Worm (Caenorhabditis elegans) whole organism, L4/young adult: ENCODE measurements around the gene Y39A1A.27.

ENCODE experiments used
- W03F9.2 ChIP-seq: fragments of 150-350 bp; optimal IDR thresholded peaks from 2 replicates; lab custom pipeline; 2014; ENCODE audit warnings: missing biosample characterization, missing genetic modification characterization
- dao-5 ChIP-seq: sonication (generic microtip); optimal IDR thresholded peaks from 2 replicates; lab custom pipeline; 2016; ENCODE audit warnings: missing genotype, missing genetic modification characterization, moderate library complexity, missing compliant biosample characterization
- him-1 ChIP-seq: sonication (generic microtip); optimal IDR thresholded peaks from 2 replicates; lab custom pipeline; 2016; ENCODE audit warnings: missing genotype, missing genetic modification reagents, missing genetic modification characterization, missing compliant biosample characterization

The Y39A1A.27 gene

ce11 chrIII:10646094-10646493 lies 7.3 kb downstream of the Y39A1A.27 start, which contains the start of gene orc-4:
Gene orc-4 (plus strand): TSS chrIII:10646170.
- TF ChIP-seq dao-5 (no peak), W03F9.2 (no peak), him-1 (no peak)

ce11 chrIII:10649219-10649618 lies 10.4 kb downstream of the Y39A1A.27 start, which contains the start of gene emg-1:
Gene emg-1 (plus strand): TSS chrIII:10649519.
- TF ChIP-seq dao-5 (no peak), W03F9.2 (no peak), him-1 (no peak)

- TF ChIP-seq W03F9.2 (no peak), dao-5 (no peak), him-1 (no peak)
Measured at ce11 chrIII:10651634-10652033, 12.9 kb downstream of the Y39A1A.27 start.

- TF ChIP-seq dao-5 (no peak), him-1 (no peak)
Measured at ce11 chrIII:10652833-10653232, 14.1 kb downstream of the Y39A1A.27 start.

- TF ChIP-seq dao-5 (no peak), him-1 (no peak), W03F9.2 (no peak)
Measured at ce11 chrIII:10653479-10653878, 14.7 kb downstream of the Y39A1A.27 start.

ce11 chrIII:10654718-10655117 lies 15.9 kb downstream of the Y39A1A.27 start, which contains the start of gene cnt-2:
Gene cnt-2 (plus strand): TSS chrIII:10655018.
- TF ChIP-seq him-1 (no peak), dao-5 (no peak), W03F9.2 (no peak)

- TF ChIP-seq dao-5 (no peak), W03F9.2 (no peak), him-1 (no peak)
Measured at ce11 chrIII:10656069-10656468, 17.3 kb downstream of the Y39A1A.27 start.

- TF ChIP-seq W03F9.2 (no peak), him-1 (no peak), dao-5 (no peak)
Measured at ce11 chrIII:10657661-10658060, 18.9 kb downstream of the Y39A1A.27 start.

- no peak for TF ChIP-seq him-1
- TF ChIP-seq dao-5: no peak
- no peak for TF ChIP-seq W03F9.2
Measured at ce11 chrIII:10658394-10658793, 19.6 kb downstream of the Y39A1A.27 start.

- TF ChIP-seq W03F9.2: no peak
- no peak for TF ChIP-seq him-1
- no peak for TF ChIP-seq dao-5
Measured at ce11 chrIII:10661292-10661691, 22.5 kb downstream of the Y39A1A.27 start.

ce11 chrIII:10666640-10667039 lies 27.9 kb downstream of the Y39A1A.27 start:
- TF ChIP-seq W03F9.2 (no peak), him-1 (no peak), dao-5 (no peak)

ce11 chrIII:10671894-10672293 lies 33.1 kb downstream of the Y39A1A.27 start:
- TF ChIP-seq W03F9.2 (no peak), him-1 (no peak), dao-5 (no peak)

- TF ChIP-seq him-1 (no peak), W03F9.2 (no peak), dao-5 (no peak)
Measured at ce11 chrIII:10678971-10679370, 40.2 kb downstream of the Y39A1A.27 start, which contains the start of gene Y39A1A.16. Gene Y39A1A.16 (plus strand): TSS chrIII:10679271.

ce11 chrIII:10689057-10689456 lies 50.3 kb downstream of the Y39A1A.27 start, which contains the start of gene Y39A1A.31:
Gene Y39A1A.31 (minus strand): TSS chrIII:10689157.
- TF ChIP-seq W03F9.2 (no peak), dao-5 (no peak)
